Worm (Caenorhabditis elegans) whole organism, L4/young adult: ENCODE results near the gene wdr-62.

Source experiments
- dao-5 ChIP-seq: sonication (generic microtip); optimal IDR thresholded peaks from 2 replicates; lab custom pipeline; 2016; ENCODE audit warnings: missing genotype, missing genetic modification characterization, moderate library complexity, missing compliant biosample characterization
- him-1 ChIP-seq: sonication (generic microtip); optimal IDR thresholded peaks from 2 replicates; lab custom pipeline; 2016; ENCODE audit warnings: missing genotype, missing genetic modification reagents, missing genetic modification characterization, missing compliant biosample characterization

DNA sequence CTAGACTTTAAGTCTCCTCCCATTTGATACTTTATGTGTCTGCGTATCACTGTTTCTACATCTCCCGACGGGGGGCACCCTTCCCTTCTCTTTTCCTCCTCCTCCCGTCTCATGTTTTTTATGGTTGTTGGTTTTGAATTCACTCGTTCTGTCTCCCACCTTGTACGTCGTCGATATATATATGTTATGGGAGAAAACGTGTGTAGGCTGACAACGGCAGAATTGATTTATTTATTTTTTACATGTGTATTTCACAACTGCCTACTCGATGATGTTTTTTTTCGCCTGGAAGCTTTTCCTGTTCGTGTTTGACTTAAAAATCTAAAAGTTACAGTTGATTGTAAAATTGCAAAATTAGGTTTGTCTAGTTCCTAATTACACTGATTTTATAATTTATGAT, 1.4 kb upstream of the wdr-62 start:
- TF ChIP-seq him-1, result no peak
- TF ChIP-seq dao-5 (tag; lab: Kevin White, UChicago), result no peak
